Fruit fly (Drosophila melanogaster) whole organism: ENCODE data around the gene Cpr65Ea.
A peak's percentile ranks its signal among the peaks of the same experiment; 100 is the strongest.

Experiments
- CG8478 ChIP-seq: fragments of >200 bp; optimal IDR thresholded peaks from 2 replicates; lab custom pipeline; 2018; ENCODE audit warnings: inconsistent platforms
- EcR ChIP-seq, 2 experiments: fragments of >200 bp; optimal IDR thresholded peaks; 2 replicates each; lab custom pipeline; 2017; ENCODE audit warnings: missing biosample characterization in 2 of 2, missing genetic modification characterization in 2 of 2, missing genetic modification reagents in 2 of 2
- psq ChIP-seq: fragments of >200 bp; optimal IDR thresholded peaks from 2 replicates; lab custom pipeline; 2017
- usp ChIP-seq: fragments of >200 bp; optimal IDR thresholded peaks from 2 replicates; lab custom pipeline; 2017; ENCODE audit warnings: missing biosample characterization, missing genetic modification characterization, mixed read lengths

DNA sequence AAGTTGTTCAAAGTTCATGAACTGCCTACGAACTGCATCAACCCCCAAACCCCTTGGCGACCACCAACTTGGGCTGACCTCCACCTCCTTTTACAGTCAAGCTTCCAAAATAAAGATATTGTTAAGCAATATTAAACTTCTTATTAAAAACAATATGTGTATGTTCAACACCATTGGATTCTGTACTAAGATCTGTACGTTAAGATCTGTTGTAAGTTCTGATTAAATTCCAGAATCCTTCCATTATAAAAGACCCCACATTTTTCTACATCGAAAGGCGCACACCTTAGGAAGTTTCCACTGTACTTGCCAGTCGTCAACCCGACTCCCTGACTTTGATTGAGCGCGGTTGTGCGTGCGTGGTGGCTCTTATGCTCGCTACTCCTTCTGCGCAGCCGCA lies 26.6 kb upstream of the Cpr65Ea start:
- TF ChIP-seq psq (lab: Kevin White, UChicago) (no peak), usp (GFP tag; lab: Kevin White, UChicago) (no peak), CG8478 (lab: Kevin White, UChicago) (no peak), EcR (GFP tag; optimal IDR thresholded peaks at IDR 0.05; lab: Kevin White, UChicago) (peak in 1 of 2 experiments; percentile 4)
